Worm (Caenorhabditis elegans) whole organism, L1 larva: Measurements from ENCODE around the gene pgp-12.
A peak's percentile ranks its signal among the peaks of the same experiment; 100 is the strongest.

Experiments used
- C04F5.9 ChIP-seq: sonication (generic microtip); optimal IDR thresholded peaks from 2 replicates; lab custom pipeline; 2016; ENCODE audit warnings: missing genetic modification characterization, missing compliant biosample characterization
- Y116A8C.19 ChIP-seq: sonication (generic microtip); optimal IDR thresholded peaks from 2 replicates; lab custom pipeline; 2016; ENCODE audit warnings: missing compliant biosample characterization, missing genetic modification characterization, borderline replicate concordance
- aha-1 ChIP-seq: fragments of 150-350 bp; optimal IDR thresholded peaks from 2 replicates; lab custom pipeline; 2014; ENCODE audit warnings: missing biosample characterization, missing genetic modification characterization
- alr-1 ChIP-seq: fragments of 200-800 bp; sonication (Bioruptor generic); optimal IDR thresholded peaks from 2 replicates; lab custom pipeline; 2018; ENCODE audit warnings: borderline replicate concordance, mild to moderate bottlenecking, missing genetic modification characterization, missing compliant biosample characterization
- blmp-1 ChIP-seq: fragments of 150-350 bp; optimal IDR thresholded peaks from 2 replicates; lab custom pipeline; 2014; ENCODE audit warnings: missing biosample characterization, missing genetic modification characterization
- ceh-63 ChIP-seq: fragments of 200-800 bp; sonication (Bioruptor generic); optimal IDR thresholded peaks from 2 replicates; lab custom pipeline; 2018; ENCODE audit warnings: mild to moderate bottlenecking, missing genetic modification characterization, missing compliant biosample characterization
- ceh-82 ChIP-seq, 3 experiments: fragments of 150-350 bp in 1 of 3; sonication (generic microtip) in 2 of 3; optimal IDR thresholded peaks; 2 replicates each; lab custom pipeline; 2014 to 2017; ENCODE audit warnings: missing biosample characterization in 3 of 3, missing genetic modification characterization in 3 of 3
- dsc-1 ChIP-seq: sonication (generic microtip); optimal IDR thresholded peaks from 2 replicates; lab custom pipeline; 2016; ENCODE audit warnings: mild to moderate bottlenecking, missing genetic modification characterization, missing compliant biosample characterization
- egl-27 ChIP-seq, 2 experiments: fragments of 150-350 bp in 1 of 2; sonication (generic microtip); optimal IDR thresholded peaks; 3 replicates each; lab custom pipeline; 2017 to 2018; ENCODE audit warnings: missing biosample characterization in 2 of 2, missing genetic modification characterization in 2 of 2, missing genetic modification reagents in 2 of 2
- elt-2 ChIP-seq: sonication (generic microtip); optimal IDR thresholded peaks from 2 replicates; lab custom pipeline; 2016; ENCODE audit warnings: missing genetic modification characterization, mild to moderate bottlenecking, inconsistent platforms, missing compliant biosample characterization, missing genetic modification reagents
- ets-5 ChIP-seq: fragments of 200-800 bp; sonication (Bioruptor generic); IDR thresholded peaks from 2 replicates; pipeline ENCODE4 v1.3.6; 2022; ENCODE audit warnings: missing genetic modification characterization, missing compliant biosample characterization
- fkh-10 ChIP-seq: sonication (generic microtip); optimal IDR thresholded peaks from 2 replicates; lab custom pipeline; 2017; ENCODE audit warnings: missing biosample characterization, missing genetic modification reagents, missing genetic modification characterization
- fkh-4 ChIP-seq: sonication (generic microtip); optimal IDR thresholded peaks from 2 replicates; lab custom pipeline; 2016; ENCODE audit warnings: missing compliant biosample characterization, missing genetic modification characterization, borderline replicate concordance
- fkh-8 ChIP-seq: sonication (generic microtip); optimal IDR thresholded peaks from 2 replicates; lab custom pipeline; 2016; ENCODE audit warnings: mild to moderate bottlenecking, missing genetic modification characterization, missing compliant biosample characterization
- hlh-17 ChIP-seq: fragments of 200-800 bp; sonication (Bioruptor generic); optimal IDR thresholded peaks from 2 replicates; lab custom pipeline; 2018; ENCODE audit warnings: missing genetic modification characterization, mild to moderate bottlenecking, missing compliant biosample characterization, moderate library complexity, borderline replicate concordance
- hlh-4 ChIP-seq: sonication (generic microtip); optimal IDR thresholded peaks from 2 replicates; lab custom pipeline; 2016; ENCODE audit warnings: mild to moderate bottlenecking, missing genetic modification characterization, missing compliant biosample characterization
- lin-14 ChIP-seq: fragments of 200-800 bp; sonication (Bioruptor generic); optimal IDR thresholded peaks from 2 replicates; lab custom pipeline; 2018; ENCODE audit warnings: mild to moderate bottlenecking, missing genetic modification characterization, moderate library complexity, missing compliant biosample characterization
- lin-39 ChIP-seq: fragments of 150-350 bp; optimal IDR thresholded peaks from 2 replicates; lab custom pipeline; 2014; ENCODE audit warnings: missing biosample characterization, missing genetic modification reagents, missing genetic modification characterization
- mab-9 ChIP-seq: fragments of 200-800 bp; sonication (Bioruptor generic); IDR thresholded peaks from 2 replicates; pipeline ENCODE4 v1.3.6; 2022; ENCODE audit warnings: missing genetic modification reagents, missing genetic modification characterization, missing compliant biosample characterization
- nhr-20 ChIP-seq: sonication (generic microtip); optimal IDR thresholded peaks from 2 replicates; lab custom pipeline; 2016; ENCODE audit warnings: mild to moderate bottlenecking, missing genetic modification characterization, missing compliant biosample characterization
- nhr-71 ChIP-seq: sonication (generic microtip); optimal IDR thresholded peaks from 2 replicates; lab custom pipeline; 2016; ENCODE audit warnings: mild to moderate bottlenecking, missing genetic modification characterization, moderate library complexity, missing compliant biosample characterization
- nhr-76 ChIP-seq: sonication (generic microtip); optimal IDR thresholded peaks from 2 replicates; lab custom pipeline; 2017; ENCODE audit warnings: missing biosample characterization, missing genetic modification characterization
- nhr-77 ChIP-seq: fragments of 150-350 bp; optimal IDR thresholded peaks from 2 replicates; lab custom pipeline; 2014; ENCODE audit warnings: missing biosample characterization, missing genetic modification characterization
- nhr-85 ChIP-seq: sonication (generic microtip); peaks from one replicate; lab custom pipeline; 2016; ENCODE audit warnings: missing genetic modification characterization, inconsistent platforms, missing compliant biosample characterization
- pqm-1 ChIP-seq: sonication (generic microtip); optimal IDR thresholded peaks from 3 replicates; lab custom pipeline; 2017; ENCODE audit warnings: missing biosample characterization, missing genetic modification characterization
- skn-1 ChIP-seq: fragments of 150-350 bp; optimal IDR thresholded peaks from 2 replicates; lab custom pipeline; 2014; ENCODE audit warnings: missing biosample characterization, missing genetic modification characterization
- tbx-2 ChIP-seq: sonication (generic microtip); optimal IDR thresholded peaks from 2 replicates; lab custom pipeline; 2016; ENCODE audit warnings: missing genetic modification characterization, missing compliant biosample characterization
- unc-130 ChIP-seq: fragments of 150-350 bp; optimal IDR thresholded peaks from 2 replicates; lab custom pipeline; 2017; ENCODE audit warnings: missing biosample characterization, missing genetic modification characterization, inconsistent platforms
- unc-30 ChIP-seq: sonication (generic microtip); optimal IDR thresholded peaks from 2 replicates; lab custom pipeline; 2017; ENCODE audit warnings: missing biosample characterization, missing genetic modification characterization
- unc-62 ChIP-seq: fragments of 150-350 bp; optimal IDR thresholded peaks from 2 replicates; lab custom pipeline; 2014; ENCODE audit warnings: missing biosample characterization, missing genetic modification reagents, missing genetic modification characterization
- unc-86 ChIP-seq: sonication (generic microtip); optimal IDR thresholded peaks from 2 replicates; lab custom pipeline; 2016; ENCODE audit warnings: missing genetic modification characterization, missing compliant biosample characterization
- xbp-1 ChIP-seq: sonication (generic microtip); optimal IDR thresholded peaks from 2 replicates; lab custom pipeline; 2016; ENCODE audit warnings: missing genetic modification characterization, missing compliant biosample characterization
- zag-1 ChIP-seq: fragments of 150-350 bp; optimal IDR thresholded peaks from 2 replicates; lab custom pipeline; 2014; ENCODE audit warnings: missing biosample characterization, missing genetic modification characterization

Gene pgp-12

ce11 chrX:12721429-12721828 is 10.2 kb upstream of the pgp-12 start:
- TF ChIP-seq nhr-20 (tag; lab: Kevin White, UChicago) (no peak), tbx-2 (tag; lab: Kevin White, UChicago) (peak; percentile 13), lin-14 (GFP tag; lab: Kevin White, UChicago) (peak; percentile 26), Y116A8C.19 (no peak)

ce11 chrX:12726129-12726528 is 5.5 kb upstream of the pgp-12 start:
- TF ChIP-seq nhr-71 (tag; lab: Kevin White, UChicago) (peak; percentile 26), dsc-1 (tag; lab: Kevin White, UChicago) (peak; percentile 21), hlh-4 (tag; lab: Kevin White, UChicago) (peak; percentile 26), fkh-8 (tag; lab: Kevin White, UChicago) (peak; percentile 54), unc-62 (GFP tag; lab: Kevin White, UChicago) (no peak), aha-1 (tag; lab: Kevin White, UChicago) (no peak), nhr-76 (no peak)

ce11 chrX:12730075-12730474 is 1.5 kb upstream of the pgp-12 start:
- peak; percentile 19 for TF ChIP-seq nhr-85
- no peak for TF ChIP-seq alr-1

ce11 chrX:12738454-12738853 is 6.8 kb downstream of the pgp-12 start, which contains the start of gene pgp-13:
TSS of gene pgp-13 (plus strand) at chrX:12738754.
- TF ChIP-seq xbp-1 (tag; lab: Kevin White, UChicago) (no peak), unc-30 (no peak), blmp-1 (no peak), fkh-4 (no peak), skn-1 (tag; lab: Kevin White, UChicago) (no peak), unc-86 (tag; lab: Kevin White, UChicago) (no peak), ceh-63 (no peak), fkh-10 (GFP tag; lab: Kevin White, UChicago) (no peak), elt-2 (tag; lab: Kevin White, UChicago) (no peak), lin-39 (tag; lab: Kevin White, UChicago) (no peak), C04F5.9 (tag; lab: Kevin White, UChicago) (no peak), alr-1 (no peak), hlh-17 (GFP tag; lab: Kevin White, UChicago) (no peak), dsc-1 (tag; lab: Kevin White, UChicago) (no peak), nhr-77 (tag; lab: Kevin White, UChicago) (no peak), ceh-82 (tag; optimal IDR thresholded peaks at IDR 0.05; lab: Kevin White, UChicago) (no peak), pqm-1 (no peak), unc-130 (no peak), mab-9 (GFP tag; lab: Robert Waterston, UW) (no peak)

ce11 chrX:12749530-12750240 is 18.1 kb downstream of the pgp-12 start, which contains the start of gene pgp-14:
TSS of gene pgp-14 (minus strand) at chrX:12749580.
- no peak for TF ChIP-seq egl-27 (tag; optimal IDR thresholded peaks at IDR 0.05; lab: Kevin White, UChicago)
- no peak for TF ChIP-seq ets-5 (GFP tag; lab: Robert Waterston, UW)
- TF ChIP-seq zag-1 (tag; lab: Kevin White, UChicago), result no peak
- TF ChIP-seq nhr-77 (tag; lab: Kevin White, UChicago), result peak; percentile 51
- peak; percentile 20 for TF ChIP-seq lin-14 (GFP tag; lab: Kevin White, UChicago)
